Worm (Caenorhabditis elegans): ENCODE measurements around the gene F19C7.3.

Gene F19C7.3

DNA sequence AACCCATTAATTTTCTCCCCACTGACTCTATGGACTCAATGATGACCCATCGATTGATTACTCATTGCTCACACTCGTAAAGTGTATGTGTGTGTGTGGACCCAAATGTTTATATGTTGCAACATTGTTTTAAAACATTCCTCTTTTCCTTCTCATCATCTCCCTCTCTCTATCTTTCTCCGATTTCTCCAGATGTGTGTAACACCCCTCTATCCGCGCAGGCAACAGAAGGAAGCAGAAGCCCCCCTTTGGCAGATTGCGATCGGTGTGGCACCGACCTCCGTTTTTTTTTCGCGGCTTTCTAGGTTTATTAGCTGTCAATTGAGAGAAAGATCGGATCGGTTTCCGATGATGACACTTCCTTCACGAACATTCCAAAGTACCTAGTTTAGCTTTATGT lies 46.7 kb downstream of the F19C7.3 start:
- TF ChIP-seq hsf-1 (GFP tag; IDR thresholded peaks at IDR 0.05) (no peak), lsy-27 (tag; optimal IDR thresholded peaks at IDR 0.05; ENCODE audit: borderline replicate concordance, insufficient read depth) (no peak), ztf-3 (GFP tag; optimal IDR thresholded peaks at IDR 0.05) (no peak), lir-1 (GFP tag; conservative IDR thresholded peaks at IDR 0.05) (no peak), atf-7 (tag; optimal IDR thresholded peaks at IDR 0.05) (no peak), ceh-58 (GFP tag; IDR thresholded peaks at IDR 0.05) (no peak), Y79H2A.3 (GFP tag; conservative IDR thresholded peaks at IDR 0.05) (no peak), F57A8.1 (GFP tag; optimal IDR thresholded peaks at IDR 0.05) (no peak), Y53F4B.3 (GFP tag; IDR thresholded peaks at IDR 0.05) (no peak), dpff-1 (tag; optimal IDR thresholded peaks at IDR 0.05) (no peak), hlh-26 (GFP tag; conservative IDR thresholded peaks at IDR 0.05) (no peak), ztf-26 (tag; optimal IDR thresholded peaks at IDR 0.05) (no peak), lag-1 (GFP tag; IDR thresholded peaks at IDR 0.05) (no peak), zfh-2 (GFP tag; conservative IDR thresholded peaks at IDR 0.05) (no peak), madf-6 (GFP tag; IDR thresholded peaks at IDR 0.05) (no peak), nhr-90 (tag; optimal IDR thresholded peaks at IDR 0.05) (no peak), ztf-22 (GFP tag; optimal IDR thresholded peaks at IDR 0.05) (no peak), rpc-1 (optimal IDR thresholded peaks at IDR 0.05) (no peak), rpc-1 (tag; optimal IDR thresholded peaks at IDR 0.05) (no peak)

ce11 chrIV:4645243-4645642 lies 48.3 kb downstream of the F19C7.3 start:
- TF ChIP-seq cebp-1 (GFP tag; IDR thresholded peaks at IDR 0.05) = no peak
- no peak for TF ChIP-seq cebp-1 (tag; optimal IDR thresholded peaks at IDR 0.05)
- no peak for TF ChIP-seq die-1 (tag; optimal IDR thresholded peaks at IDR 0.05)
- TF ChIP-seq zim-3 (tag; optimal IDR thresholded peaks at IDR 0.05) = no peak
- TF ChIP-seq nhr-90 (tag; optimal IDR thresholded peaks at IDR 0.05) = no peak
- TF ChIP-seq Y56A3A.18 (GFP tag; IDR thresholded peaks at IDR 0.05) = no peak
- TF ChIP-seq B0336.3 (GFP tag; IDR thresholded peaks at IDR 0.05) = no peak
- TF ChIP-seq ceh-58 (GFP tag; IDR thresholded peaks at IDR 0.05) = no peak
- TF ChIP-seq F55B11.4 (tag; optimal IDR thresholded peaks at IDR 0.05; ENCODE audit: borderline replicate concordance, insufficient read depth) = no peak
- no peak for TF ChIP-seq nhr-179 (tag; optimal IDR thresholded peaks at IDR 0.05)
- TF ChIP-seq rec-8 (tag; optimal IDR thresholded peaks at IDR 0.05) = no peak
- no peak for TF ChIP-seq athp-1 (tag; optimal IDR thresholded peaks at IDR 0.05)
- TF ChIP-seq Y53G8AR.9 (GFP tag; conservative IDR thresholded peaks at IDR 0.05) = no peak
- TF ChIP-seq C17E4.6 (GFP tag; IDR thresholded peaks at IDR 0.05) = no peak
- no peak for TF ChIP-seq C06A6.2 (GFP tag; conservative IDR thresholded peaks at IDR 0.05)
- no peak for TF ChIP-seq egrh-3 (GFP tag; IDR thresholded peaks at IDR 0.05)
- no peak for TF ChIP-seq nhr-80 (tag; optimal IDR thresholded peaks at IDR 0.05)
- TF ChIP-seq B0261.1 (tag; optimal IDR thresholded peaks at IDR 0.05) = no peak

- no peak for TF ChIP-seq C17E4.6 (GFP tag; IDR thresholded peaks at IDR 0.05)
- TF ChIP-seq nfya-2 (GFP tag; IDR thresholded peaks at IDR 0.05) = no peak
- no peak for TF ChIP-seq egl-44 (GFP tag; IDR thresholded peaks at IDR 0.05)
- TF ChIP-seq mel-28 (tag; optimal IDR thresholded peaks at IDR 0.05; ENCODE audit: borderline replicate concordance) = no peak
- TF ChIP-seq rpc-1 (optimal IDR thresholded peaks at IDR 0.05) = no peak
- TF ChIP-seq rpc-1 (tag; optimal IDR thresholded peaks at IDR 0.05) = no peak
- TF ChIP-seq Y67H2A.10 (GFP tag; conservative IDR thresholded peaks at IDR 0.05) = no peak
- no peak for TF ChIP-seq hsf-1 (GFP tag; IDR thresholded peaks at IDR 0.05)
Observed at ce11 chrIV:4647385-4647784, 50.5 kb downstream of the F19C7.3 start, which contains the start of gene F29B9.8. Gene F29B9.8, plus strand, starts transcription at chrIV:4647685.

Measured in whole organism, young adult.